Worm (Caenorhabditis elegans) whole organism, L3 larva: ENCODE results near the gene srj-55.

Experiments
- R02D3.7 ChIP-seq: fragments of 150-350 bp; optimal IDR thresholded peaks from 2 replicates; lab custom pipeline; 2014; ENCODE audit warnings: missing biosample characterization, missing genetic modification characterization
- ZK546.5 ChIP-seq: sonication (generic microtip); optimal IDR thresholded peaks from 2 replicates; lab custom pipeline; 2017; ENCODE audit warnings: missing biosample characterization, missing genetic modification characterization
- aly-2 ChIP-seq: fragments of 150-350 bp; optimal IDR thresholded peaks from 2 replicates; lab custom pipeline; 2014; ENCODE audit warnings: missing biosample characterization, missing genetic modification characterization
- ama-1 ChIP-seq: fragments of 150-350 bp; optimal IDR thresholded peaks from 2 replicates; lab custom pipeline; 2018
- ceh-16 ChIP-seq: sonication (generic microtip); optimal IDR thresholded peaks from 2 replicates; lab custom pipeline; 2017; ENCODE audit warnings: missing biosample characterization, missing genetic modification characterization
- ceh-28 ChIP-seq: fragments of 150-350 bp; optimal IDR thresholded peaks from 2 replicates; lab custom pipeline; 2014; ENCODE audit warnings: missing biosample characterization, missing genetic modification reagents, missing genetic modification characterization
- ceh-82 ChIP-seq: fragments of 150-350 bp; optimal IDR thresholded peaks from 2 replicates; lab custom pipeline; 2014; ENCODE audit warnings: missing biosample characterization, missing genetic modification characterization
- ceh-9 ChIP-seq: sonication (generic microtip); optimal IDR thresholded peaks from 2 replicates; lab custom pipeline; 2018; ENCODE audit warnings: missing biosample characterization, missing genetic modification characterization
- daf-12 ChIP-seq: fragments of 150-350 bp; optimal IDR thresholded peaks from 2 replicates; lab custom pipeline; 2014; ENCODE audit warnings: missing biosample characterization, missing genetic modification reagents, missing genetic modification characterization
- egl-27 ChIP-seq: sonication (generic microtip); optimal IDR thresholded peaks from 4 replicates; lab custom pipeline; 2017; ENCODE audit warnings: missing biosample characterization, missing genetic modification reagents, missing genetic modification characterization
- egl-5 ChIP-seq: fragments of 150-350 bp; optimal IDR thresholded peaks from 2 replicates; lab custom pipeline; 2017; ENCODE audit warnings: missing biosample characterization, missing genetic modification reagents, missing genetic modification characterization, inconsistent platforms
- elt-1 ChIP-seq: fragments of 150-350 bp; optimal IDR thresholded peaks from 2 replicates; lab custom pipeline; 2014; ENCODE audit warnings: missing biosample characterization, missing genetic modification characterization
- elt-2 ChIP-seq: sonication (generic microtip); optimal IDR thresholded peaks from 2 replicates; lab custom pipeline; 2016; ENCODE audit warnings: missing genetic modification reagents, mild to moderate bottlenecking, missing genetic modification characterization, missing compliant biosample characterization
- elt-3 ChIP-seq, 3 experiments: fragments of 150-350 bp in 1 of 3; sonication (generic microtip) in 2 of 3; optimal IDR thresholded peaks; 2 replicates in 2 of 3; 4 replicates in 1 of 3; lab custom pipeline; 2014 to 2017; ENCODE audit warnings: missing biosample characterization in 3 of 3, missing genetic modification characterization in 3 of 3
- hmg-11 ChIP-seq: sonication (generic microtip); optimal IDR thresholded peaks from 2 replicates; lab custom pipeline; 2016; ENCODE audit warnings: missing genetic modification characterization, missing compliant biosample characterization
- lsy-12 ChIP-seq: sonication (generic microtip); optimal IDR thresholded peaks from 2 replicates; lab custom pipeline; 2016; ENCODE audit warnings: mild to moderate bottlenecking, missing genetic modification characterization, missing compliant biosample characterization
- mdl-1 ChIP-seq: fragments of 150-350 bp; optimal IDR thresholded peaks from 2 replicates; lab custom pipeline; 2014; ENCODE audit warnings: missing biosample characterization, missing genetic modification characterization
- mml-1 ChIP-seq: fragments of 150-350 bp; sonication (generic microtip); optimal IDR thresholded peaks from 3 replicates; lab custom pipeline; 2014; ENCODE audit warnings: missing biosample characterization, missing genetic modification characterization
- nfya-1 ChIP-seq: sonication (generic microtip); optimal IDR thresholded peaks from 2 replicates; lab custom pipeline; 2017; ENCODE audit warnings: missing genetic modification characterization, mild to moderate bottlenecking, missing compliant biosample characterization, antibody characterized with exemption, moderate library complexity; ENCODE audit not compliant: insufficient read depth
- nhr-11 ChIP-seq: fragments of 150-350 bp; optimal IDR thresholded peaks from 2 replicates; lab custom pipeline; 2014; ENCODE audit warnings: missing biosample characterization, missing genetic modification characterization
- nhr-12 ChIP-seq: fragments of 150-350 bp; optimal IDR thresholded peaks from 2 replicates; lab custom pipeline; 2014; ENCODE audit warnings: missing biosample characterization, missing genetic modification characterization
- nhr-23 ChIP-seq: fragments of 150-350 bp; optimal IDR thresholded peaks from 2 replicates; lab custom pipeline; 2014; ENCODE audit warnings: missing biosample characterization, missing genetic modification reagents, missing genetic modification characterization
- nhr-28 ChIP-seq: fragments of 150-350 bp; optimal IDR thresholded peaks from 2 replicates; lab custom pipeline; 2014; ENCODE audit warnings: missing biosample characterization, missing genetic modification characterization
- nhr-43 ChIP-seq: sonication (generic microtip); optimal IDR thresholded peaks from 2 replicates; lab custom pipeline; 2016; ENCODE audit warnings: mild to moderate bottlenecking, missing genetic modification characterization, missing compliant biosample characterization; ENCODE audit not compliant: poor library complexity, severe bottlenecking
- nhr-67 ChIP-seq: fragments of 150-350 bp; optimal IDR thresholded peaks from 2 replicates; lab custom pipeline; 2014; ENCODE audit warnings: missing biosample characterization, missing genetic modification characterization
- nhr-77 ChIP-seq: fragments of 150-350 bp; optimal IDR thresholded peaks from 2 replicates; lab custom pipeline; 2014; ENCODE audit warnings: missing biosample characterization, missing genetic modification characterization
- pha-4 ChIP-seq: fragments of 150-350 bp; optimal IDR thresholded peaks from 2 replicates; lab custom pipeline; 2014; ENCODE audit warnings: missing biosample characterization, missing genetic modification reagents, missing genetic modification characterization
- pqm-1 ChIP-seq: fragments of 150-350 bp; optimal IDR thresholded peaks from 2 replicates; lab custom pipeline; 2017; ENCODE audit warnings: missing biosample characterization, missing genetic modification characterization, inconsistent platforms
- skn-1 ChIP-seq: fragments of 150-350 bp; optimal IDR thresholded peaks from 2 replicates; lab custom pipeline; 2014; ENCODE audit warnings: missing biosample characterization, missing genetic modification characterization
- tbx-2 ChIP-seq: sonication (generic microtip); optimal IDR thresholded peaks from 2 replicates; lab custom pipeline; 2016; ENCODE audit warnings: mild to moderate bottlenecking, missing genetic modification characterization, missing compliant biosample characterization
- unc-39 ChIP-seq: sonication (generic microtip); optimal IDR thresholded peaks from 4 replicates; lab custom pipeline; 2017; ENCODE audit warnings: missing biosample characterization, missing genetic modification characterization
- unc-62 ChIP-seq: fragments of 150-350 bp; sonication (generic microtip); optimal IDR thresholded peaks from 4 replicates; lab custom pipeline; 2014; ENCODE audit warnings: missing biosample characterization, missing genetic modification reagents, missing genetic modification characterization
- zag-1 ChIP-seq: fragments of 150-350 bp; optimal IDR thresholded peaks from 2 replicates; lab custom pipeline; 2014; ENCODE audit warnings: missing biosample characterization, missing genetic modification characterization

The srj-55 gene

ce11 chrV:2848290-2848937, 9.3 kb downstream of the srj-55 start, which contains the start of gene srj-49:
Gene srj-49 (minus strand): TSS chrV:2848340.
- no peak for TF ChIP-seq unc-62 (GFP tag; lab: Kevin White, UChicago)
- peak; percentile 84 for TF ChIP-seq pqm-1
- TF ChIP-seq elt-2, result peak; percentile 90

ce11 chrV:2845771-2846170, 12.0 kb downstream of the srj-55 start, which contains the start of gene srj-44:
Gene srj-44 (minus strand): TSS chrV:2845871.
- TF ChIP-seq egl-5 (tag; lab: Kevin White, UChicago), result no peak
- no peak for TF ChIP-seq skn-1 (tag; lab: Kevin White, UChicago)
- no peak for TF ChIP-seq ZK546.5
- TF ChIP-seq ceh-16, result no peak
- TF ChIP-seq unc-62 (GFP tag; lab: Kevin White, UChicago), result no peak
- no peak for TF ChIP-seq nhr-23 (tag; lab: Kevin White, UChicago)
- TF ChIP-seq pqm-1, result no peak
- TF ChIP-seq unc-39 (tag; lab: Kevin White, UChicago), result no peak
- no peak for TF ChIP-seq nhr-43

- TF ChIP-seq nhr-23 (tag; lab: Kevin White, UChicago) (no peak), ama-1 (lab: Kevin White, UChicago) (no peak), tbx-2 (tag; lab: Kevin White, UChicago) (no peak), pqm-1 (no peak), mdl-1 (tag; lab: Kevin White, UChicago) (no peak), egl-27 (tag; lab: Kevin White, UChicago) (no peak), nhr-12 (tag; lab: Kevin White, UChicago) (no peak), ceh-82 (tag; lab: Kevin White, UChicago) (no peak), daf-12 (tag; lab: Kevin White, UChicago) (no peak), ceh-28 (tag; lab: Kevin White, UChicago) (no peak), hmg-11 (tag; lab: Kevin White, UChicago) (no peak), nhr-28 (tag; lab: Kevin White, UChicago) (no peak), nfya-1 (tag; lab: Kevin White, UChicago) (no peak), pha-4 (tag; lab: Kevin White, UChicago) (no peak), unc-62 (GFP tag; lab: Kevin White, UChicago) (no peak)
Observed at ce11 chrV:2836501-2836900, 21.2 kb downstream of the srj-55 start, which contains the start of gene srj-45. Gene srj-45 (minus strand): TSS chrV:2836601.

ce11 chrV:2832666-2833065, 25.1 kb downstream of the srj-55 start, which contains the start of gene srj-50:
Gene srj-50 (plus strand): TSS chrV:2832966.
- TF ChIP-seq egl-5 (tag; lab: Kevin White, UChicago) (no peak), tbx-2 (tag; lab: Kevin White, UChicago) (no peak), nhr-11 (no peak), elt-3 (tag; optimal IDR thresholded peaks at IDR 0.05; lab: Kevin White, UChicago) (no peak), ceh-28 (tag; lab: Kevin White, UChicago) (no peak), nhr-67 (no peak), mml-1 (tag; lab: Kevin White, UChicago) (no peak), mdl-1 (tag; lab: Kevin White, UChicago) (no peak), R02D3.7 (tag; lab: Kevin White, UChicago) (no peak), ceh-9 (tag; lab: Kevin White, UChicago) (no peak), lsy-12 (tag; lab: Kevin White, UChicago) (no peak)

ce11 chrV:2830817-2831216, 26.9 kb downstream of the srj-55 start, which contains the start of gene srw-2:
Gene srw-2 (plus strand): TSS chrV:2830878.
- no peak for TF ChIP-seq ceh-16
- no peak for TF ChIP-seq egl-27 (tag; lab: Kevin White, UChicago)
- no peak for TF ChIP-seq elt-3 (tag; optimal IDR thresholded peaks at IDR 0.05; lab: Kevin White, UChicago)
- no peak for TF ChIP-seq skn-1 (tag; lab: Kevin White, UChicago)
- TF ChIP-seq egl-5 (tag; lab: Kevin White, UChicago), result no peak
- TF ChIP-seq elt-2, result no peak
- TF ChIP-seq daf-12 (tag; lab: Kevin White, UChicago), result no peak
- TF ChIP-seq aly-2 (tag; lab: Kevin White, UChicago), result no peak
- TF ChIP-seq nhr-77 (tag; lab: Kevin White, UChicago), result no peak
- no peak for TF ChIP-seq R02D3.7 (tag; lab: Kevin White, UChicago)
- no peak for TF ChIP-seq ceh-28 (tag; lab: Kevin White, UChicago)
- no peak for TF ChIP-seq elt-1 (tag; lab: Kevin White, UChicago)
- no peak for TF ChIP-seq nhr-23 (tag; lab: Kevin White, UChicago)
- TF ChIP-seq mml-1 (tag; lab: Kevin White, UChicago), result no peak
- TF ChIP-seq nhr-11, result no peak
- no peak for TF ChIP-seq zag-1 (tag; lab: Kevin White, UChicago)
